Fruit fly (Drosophila melanogaster) whole organism, prepupa: ENCODE results near the gene CG15382.
A peak's percentile ranks its signal among the peaks of the same experiment; 100 is the strongest.

Source experiments
- Blimp-1 ChIP-seq: fragments of 200-800 bp; sonication (Bioruptor generic); optimal IDR thresholded peaks from 3 replicates; lab custom pipeline; 2017; ENCODE audit warnings: missing biosample characterization, missing genetic modification characterization, mild to moderate bottlenecking, moderate library complexity, missing genetic modification reagents
- CG10631 ChIP-seq: fragments of 200-800 bp; sonication (Bioruptor generic); optimal IDR thresholded peaks from 2 replicates; lab custom pipeline; 2016; ENCODE audit warnings: missing biosample characterization, missing genetic modification characterization
- CG10669 ChIP-seq: fragments of 200-800 bp; sonication (Bioruptor generic); optimal IDR thresholded peaks from 3 replicates; lab custom pipeline; 2018; ENCODE audit warnings: missing biosample characterization, mild to moderate bottlenecking, missing genetic modification characterization, moderate library complexity
- CG11294 ChIP-seq: fragments of 200-800 bp; sonication (Bioruptor generic); IDR thresholded peaks from 2 replicates; pipeline ENCODE4 v1.3.6; 2022; ENCODE audit warnings: missing biosample characterization, missing genetic modification characterization
- CG11762 ChIP-seq: fragments of 200-800 bp; sonication (Bioruptor generic); optimal IDR thresholded peaks from 3 replicates; lab custom pipeline; 2016; ENCODE audit warnings: missing biosample characterization, missing genetic modification characterization; ENCODE audit not compliant: insufficient read depth
- CG11902 ChIP-seq: fragments of 200-800 bp; sonication (Bioruptor generic); optimal IDR thresholded peaks from 3 replicates; lab custom pipeline; 2016; ENCODE audit warnings: missing biosample characterization, missing genetic modification characterization
- CG15336 ChIP-seq: fragments of 200-800 bp; sonication (Bioruptor generic); IDR thresholded peaks from 2 replicates; pipeline ENCODE4 v1.3.6; 2022; ENCODE audit warnings: missing biosample characterization, missing genetic modification characterization
- CG1621 ChIP-seq: fragments of 200-800 bp; sonication (Bioruptor generic); optimal IDR thresholded peaks from 3 replicates; lab custom pipeline; 2018; ENCODE audit warnings: missing biosample characterization, mild to moderate bottlenecking, missing genetic modification characterization
- CG16779 ChIP-seq: fragments of 200-800 bp; sonication (Bioruptor generic); optimal IDR thresholded peaks from 3 replicates; lab custom pipeline; 2017; ENCODE audit warnings: missing biosample characterization, mild to moderate bottlenecking, missing genetic modification characterization
- CG3032 ChIP-seq: fragments of 200-800 bp; optimal IDR thresholded peaks from 2 replicates; lab custom pipeline; 2019; ENCODE audit warnings: missing biosample characterization, mild to moderate bottlenecking, missing genetic modification characterization, moderate library complexity
- CG31627 ChIP-seq: fragments of 200-800 bp; sonication (Bioruptor generic); optimal IDR thresholded peaks from 3 replicates; lab custom pipeline; 2016; ENCODE audit warnings: missing biosample characterization, missing genetic modification characterization
- CG32006 ChIP-seq: fragments of 200-800 bp; sonication (Bioruptor generic); optimal IDR thresholded peaks from 3 replicates; lab custom pipeline; 2017; ENCODE audit warnings: missing biosample characterization, mild to moderate bottlenecking, missing genetic modification characterization
- CG4318 ChIP-seq: fragments of 200-800 bp; sonication (Bioruptor generic); optimal IDR thresholded peaks from 3 replicates; lab custom pipeline; 2017; ENCODE audit warnings: missing biosample characterization, mild to moderate bottlenecking, missing genetic modification characterization
- CG6163 ChIP-seq: fragments of 200-800 bp; sonication (Bioruptor generic); IDR thresholded peaks from 3 replicates; pipeline ENCODE4 v1.3.6; 2022; ENCODE audit warnings: missing biosample characterization, missing genetic modification characterization
- CG6276 ChIP-seq: fragments of 200-800 bp; sonication (Bioruptor generic); optimal IDR thresholded peaks from 2 replicates; lab custom pipeline; 2017; ENCODE audit warnings: missing biosample characterization, mild to moderate bottlenecking, missing genetic modification characterization
- CG6792 ChIP-seq: fragments of 200-800 bp; sonication (Bioruptor generic); optimal IDR thresholded peaks from 3 replicates; lab custom pipeline; 2016; ENCODE audit warnings: missing biosample characterization, missing genetic modification characterization
- CG6808 ChIP-seq: fragments of 200-800 bp; sonication (Bioruptor generic); optimal IDR thresholded peaks from 3 replicates; lab custom pipeline; 2017; ENCODE audit warnings: missing biosample characterization, missing genetic modification characterization, mild to moderate bottlenecking, moderate library complexity, missing genetic modification reagents
- CG6854 ChIP-seq: fragments of 200-800 bp; sonication (Bioruptor generic); optimal IDR thresholded peaks from 2 replicates; lab custom pipeline; 2017; ENCODE audit warnings: missing biosample characterization, mild to moderate bottlenecking, missing genetic modification characterization
- CG7368 ChIP-seq: fragments of 200-800 bp; sonication (Bioruptor generic); optimal IDR thresholded peaks from 3 replicates; lab custom pipeline; 2016; ENCODE audit warnings: missing biosample characterization, missing genetic modification characterization
- CG8119 ChIP-seq: fragments of 200-800 bp; sonication (Bioruptor generic); IDR thresholded peaks from 3 replicates; pipeline ENCODE4 v1.3.6; 2022; ENCODE audit warnings: missing biosample characterization, missing genetic modification characterization
- CG9139 ChIP-seq: fragments of 200-800 bp; sonication (Bioruptor generic); optimal IDR thresholded peaks from 3 replicates; lab custom pipeline; 2017; ENCODE audit warnings: missing biosample characterization, mild to moderate bottlenecking, missing genetic modification characterization
- Eip75B ChIP-seq: fragments of 200-800 bp; sonication (Bioruptor generic); optimal IDR thresholded peaks from 3 replicates; lab custom pipeline; 2016; ENCODE audit warnings: missing biosample characterization, missing genetic modification characterization
- Eip93F ChIP-seq: fragments of 200-800 bp; sonication (Bioruptor generic); optimal IDR thresholded peaks from 2 replicates; lab custom pipeline; 2016; ENCODE audit warnings: missing biosample characterization, mild to moderate bottlenecking, missing genetic modification characterization
- Ets21C ChIP-seq: fragments of 200-800 bp; sonication (Bioruptor generic); optimal IDR thresholded peaks from 3 replicates; lab custom pipeline; 2016; ENCODE audit warnings: missing biosample characterization, missing genetic modification characterization
- Ets96B ChIP-seq: fragments of 200-800 bp; optimal IDR thresholded peaks from 2 replicates; lab custom pipeline; 2019; ENCODE audit warnings: missing biosample characterization, mild to moderate bottlenecking, missing genetic modification characterization, moderate library complexity
- Gug ChIP-seq: fragments of 200-800 bp; sonication (Bioruptor generic); IDR thresholded peaks from 2 replicates; pipeline ENCODE4 v1.3.6; 2022; ENCODE audit warnings: missing biosample characterization, missing genetic modification characterization
- Hr38 ChIP-seq: sonication (Bioruptor generic); optimal IDR thresholded peaks from 2 replicates; lab custom pipeline; 2016; ENCODE audit warnings: missing biosample characterization, missing genetic modification characterization
- Hr39 ChIP-seq: fragments of 200-800 bp; sonication (Bioruptor generic); optimal IDR thresholded peaks from 2 replicates; lab custom pipeline; 2016; ENCODE audit warnings: missing biosample characterization, missing genetic modification characterization
- Hr4 ChIP-seq: fragments of 200-800 bp; sonication (Bioruptor generic); optimal IDR thresholded peaks from 3 replicates; lab custom pipeline; 2016; ENCODE audit warnings: missing biosample characterization, missing genetic modification characterization
- Met ChIP-seq: fragments of 200-800 bp; sonication (Bioruptor generic); optimal IDR thresholded peaks from 3 replicates; lab custom pipeline; 2016; ENCODE audit warnings: missing biosample characterization, missing genetic modification characterization
- OdsH ChIP-seq: fragments of 200-800 bp; sonication (Bioruptor generic); optimal IDR thresholded peaks from 3 replicates; lab custom pipeline; 2016; ENCODE audit warnings: missing biosample characterization, missing genetic modification characterization
- Sox102F ChIP-seq: fragments of 200-800 bp; sonication (Bioruptor generic); optimal IDR thresholded peaks from 2 replicates; lab custom pipeline; 2016; ENCODE audit warnings: missing biosample characterization, mild to moderate bottlenecking, missing genetic modification characterization
- Sox14 ChIP-seq: fragments of 200-800 bp; sonication (Bioruptor generic); optimal IDR thresholded peaks from 3 replicates; lab custom pipeline; 2016; ENCODE audit warnings: missing biosample characterization, missing genetic modification characterization
- acj6 ChIP-seq: fragments of 200-800 bp; sonication (Bioruptor generic); optimal IDR thresholded peaks from 3 replicates; lab custom pipeline; 2016; ENCODE audit warnings: missing biosample characterization, missing genetic modification characterization
- dac ChIP-seq: fragments of 200-800 bp; sonication (Bioruptor generic); optimal IDR thresholded peaks from 2 replicates; lab custom pipeline; 2017; ENCODE audit warnings: missing biosample characterization, mild to moderate bottlenecking, missing genetic modification characterization
- dsx ChIP-seq: fragments of 200-800 bp; optimal IDR thresholded peaks from 3 replicates; lab custom pipeline; 2019; ENCODE audit warnings: missing biosample characterization, mild to moderate bottlenecking, missing genetic modification characterization, moderate library complexity; ENCODE audit not compliant: poor library complexity, severe bottlenecking
- esn ChIP-seq: fragments of 200-800 bp; sonication (Bioruptor generic); optimal IDR thresholded peaks from 2 replicates; lab custom pipeline; 2016; ENCODE audit warnings: missing biosample characterization, mild to moderate bottlenecking, missing genetic modification characterization, moderate library complexity
- fkh ChIP-seq: fragments of 200-800 bp; sonication (Bioruptor generic); optimal IDR thresholded peaks from 3 replicates; lab custom pipeline; 2017; ENCODE audit warnings: missing biosample characterization, mild to moderate bottlenecking, missing genetic modification characterization, moderate library complexity
- net ChIP-seq: fragments of 200-800 bp; sonication (Bioruptor generic); optimal IDR thresholded peaks from 3 replicates; lab custom pipeline; 2016; ENCODE audit warnings: missing biosample characterization, missing genetic modification characterization
- pdm3 ChIP-seq: fragments of 200-800 bp; sonication (Bioruptor generic); optimal IDR thresholded peaks from 3 replicates; lab custom pipeline; 2016; ENCODE audit warnings: missing biosample characterization, missing genetic modification characterization
- spab ChIP-seq: fragments of 200-800 bp; sonication (Bioruptor generic); optimal IDR thresholded peaks from 2 replicates; lab custom pipeline; 2017; ENCODE audit warnings: missing biosample characterization, mild to moderate bottlenecking, missing genetic modification characterization, missing genetic modification reagents
- ss ChIP-seq, 2 experiments: fragments of 200-800 bp; sonication (Bioruptor generic); optimal IDR thresholded peaks; 2 replicates in 1 of 2; 3 replicates in 1 of 2; lab custom pipeline; 2017 to 2018; ENCODE audit warnings: mild to moderate bottlenecking in 2 of 2, missing biosample characterization in 2 of 2, missing genetic modification characterization in 2 of 2, moderate library complexity in 1 of 2
- topi ChIP-seq: fragments of 200-800 bp; sonication (Bioruptor generic); optimal IDR thresholded peaks from 3 replicates; lab custom pipeline; 2016; ENCODE audit warnings: missing biosample characterization, missing genetic modification characterization
- vri ChIP-seq: fragments of 200-800 bp; sonication (Bioruptor generic); optimal IDR thresholded peaks from 3 replicates; lab custom pipeline; 2016; ENCODE audit warnings: missing biosample characterization, mild to moderate bottlenecking, missing genetic modification characterization

CG15382 gene

dm6 chr2L:2175090-2175830 lies 19.7 kb downstream of the CG15382 start (continued):
- TF ChIP-seq CG6792: peak; percentile 48
- peak; percentile 32 for TF ChIP-seq Ets96B (tag; lab: Kevin White, UChicago)
- TF ChIP-seq esn (GFP tag; lab: Kevin White, UChicago): peak; percentile 55
- TF ChIP-seq spab (GFP tag; lab: Kevin White, UChicago): peak; percentile 18
- TF ChIP-seq Met: peak; percentile 60
- no peak for TF ChIP-seq CG10669 (GFP tag; lab: Kevin White, UChicago)
- no peak for TF ChIP-seq CG6276 (GFP tag; lab: Kevin White, UChicago)
- 0 out of 2 replicates have a peak, but pooled peaks have one; percentile 15 for TF ChIP-seq Gug
- peak; percentile 63 for TF ChIP-seq OdsH (GFP tag; lab: Kevin White, UChicago)
- no peak for TF ChIP-seq CG11762
- no peak for TF ChIP-seq CG7368
- no peak for TF ChIP-seq CG4318 (GFP tag; lab: Kevin White, UChicago)
- TF ChIP-seq Sox14 (GFP tag; lab: Kevin White, UChicago): peak; percentile 47
- TF ChIP-seq acj6 (GFP tag; lab: Kevin White, UChicago): peak; percentile 52
- TF ChIP-seq net: no peak
- peak; percentile 59; the same call in 1 of the 2 replicates for TF ChIP-seq CG15336 (GFP tag; lab: Robert Waterston, UW)
- peak; percentile 9 for TF ChIP-seq Eip75B (GFP tag; lab: Kevin White, UChicago)
- peak; percentile 4 for TF ChIP-seq CG16779 (tag; lab: Kevin White, UChicago)
- TF ChIP-seq ss (GFP tag; optimal IDR thresholded peaks at IDR 0.05; lab: Kevin White, UChicago): peak; percentile 45 to 71
- no peak for TF ChIP-seq CG11294 (GFP tag; lab: Robert Waterston, UW)
- no peak for TF ChIP-seq CG3032
- no peak for TF ChIP-seq Ets21C (GFP tag; lab: Kevin White, UChicago)

DNA sequence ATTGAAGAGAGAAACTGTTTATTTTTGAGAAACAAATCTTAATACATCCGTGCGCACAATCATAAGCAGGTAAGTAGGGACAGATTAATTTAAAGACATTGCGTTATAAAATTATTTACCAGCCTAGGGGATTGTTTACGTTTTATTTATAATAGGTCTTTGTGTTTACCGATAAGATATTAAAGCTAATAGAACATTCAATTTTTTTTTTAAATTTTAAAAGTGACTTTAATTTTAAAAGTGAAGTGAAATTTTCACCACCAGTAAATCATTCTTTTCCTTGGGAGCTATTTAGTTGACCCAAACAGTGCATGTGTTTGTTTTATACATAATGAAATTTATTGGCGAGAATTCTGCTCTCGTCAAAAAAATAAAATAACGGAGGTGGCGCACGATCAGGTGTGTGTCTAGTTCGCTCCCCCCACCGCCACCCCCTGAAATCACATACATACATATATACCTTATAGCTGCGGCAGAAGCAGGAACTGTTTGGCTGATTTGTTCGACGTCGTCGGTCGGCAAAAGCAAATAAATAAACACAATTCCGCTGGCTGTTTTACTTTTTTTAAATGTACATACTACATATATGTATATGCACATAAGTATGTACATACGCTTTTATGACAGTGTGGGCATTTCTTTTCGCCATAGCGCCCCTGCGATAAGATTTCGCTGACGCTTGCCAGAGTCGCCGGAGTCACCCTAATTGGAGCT lies 20.5 kb downstream of the CG15382 start:
- peak; percentile 49 for TF ChIP-seq Sox14 (GFP tag; lab: Kevin White, UChicago)
- TF ChIP-seq Met: peak; percentile 59
- TF ChIP-seq CG9139: peak; percentile 35
- TF ChIP-seq CG10631 (GFP tag; lab: Kevin White, UChicago): peak; percentile 37
- no peak for TF ChIP-seq Ets21C (GFP tag; lab: Kevin White, UChicago)
- TF ChIP-seq topi (GFP tag; lab: Kevin White, UChicago): peak; percentile 64
- peak; percentile 61; the same call in 1 of the 2 replicates for TF ChIP-seq CG15336 (GFP tag; lab: Robert Waterston, UW)
- peak; percentile 20; the same call in 1 of the 2 replicates for TF ChIP-seq Gug
- peak; percentile 15 for TF ChIP-seq Eip93F (GFP tag; lab: Kevin White, UChicago)
- peak; percentile 20 for TF ChIP-seq vri (GFP tag; lab: Kevin White, UChicago)
- peak; percentile 30 for TF ChIP-seq Blimp-1
- peak; percentile 43 for TF ChIP-seq CG11762
- TF ChIP-seq Hr38 (GFP tag; lab: Kevin White, UChicago): no peak
- TF ChIP-seq acj6 (GFP tag; lab: Kevin White, UChicago): peak; percentile 64
- peak; percentile 52 for TF ChIP-seq Hr4 (GFP tag; lab: Kevin White, UChicago)
- TF ChIP-seq CG11294 (GFP tag; lab: Robert Waterston, UW): peak; percentile 33; the same call in 1 of the 2 replicates
- TF ChIP-seq CG11902: peak; percentile 26
- TF ChIP-seq Hr39: peak; percentile 63
- no peak for TF ChIP-seq CG7368
- TF ChIP-seq Sox102F: no peak
- TF ChIP-seq CG6808 (GFP tag; lab: Kevin White, UChicago): peak; percentile 35
- peak; percentile 60 for TF ChIP-seq Eip75B (GFP tag; lab: Kevin White, UChicago)
- TF ChIP-seq net: peak; percentile 27
- TF ChIP-seq CG6163 (GFP tag; lab: Robert Waterston, UW): peak; percentile 36
- peak; percentile 38 to 66 for TF ChIP-seq ss (GFP tag; optimal IDR thresholded peaks at IDR 0.05; lab: Kevin White, UChicago)
- no peak for TF ChIP-seq CG1621 (tag; lab: Kevin White, UChicago)
- TF ChIP-seq CG31627 (GFP tag; lab: Kevin White, UChicago): peak; percentile 57
- TF ChIP-seq CG8119 (GFP tag; lab: Robert Waterston, UW): peak; percentile 25; the same call in 1 of the 3 replicates
- TF ChIP-seq CG16779 (tag; lab: Kevin White, UChicago): no peak
- no peak for TF ChIP-seq dac (GFP tag; lab: Kevin White, UChicago)
- TF ChIP-seq pdm3 (GFP tag; lab: Kevin White, UChicago): peak; percentile 62
- peak; percentile 67 for TF ChIP-seq esn (GFP tag; lab: Kevin White, UChicago)
- peak; percentile 0 for TF ChIP-seq dsx (GFP tag; lab: Kevin White, UChicago)
- peak; percentile 50 for TF ChIP-seq CG6854 (GFP tag; lab: Kevin White, UChicago)
- peak; percentile 83 for TF ChIP-seq fkh
- peak; percentile 64 for TF ChIP-seq CG32006
